Worm (Caenorhabditis elegans): Measurements from ENCODE around the gene fbxa-115.

Gene fbxa-115

ce11 chrV:20164059-20164892, 27.7 kb downstream of the fbxa-115 start, which contains the start of gene F19B2.5 (continued):
- 0 out of 2 replicates have a peak, but pooled peaks have one; percentile 40 for TF ChIP-seq nhr-41 (GFP tag; IDR thresholded peaks at IDR 0.05)
- TF ChIP-seq nhr-42 (GFP tag; IDR thresholded peaks at IDR 0.05): 0 out of 2 replicates have a peak, but pooled peaks have one; percentile 53
- peak; percentile 93 for TF ChIP-seq nhr-102 (tag; optimal IDR thresholded peaks at IDR 0.05)
- peak; percentile 49 for TF ChIP-seq nhr-77 (tag; optimal IDR thresholded peaks at IDR 0.05)
- TF ChIP-seq dve-1 (tag; optimal IDR thresholded peaks at IDR 0.05; ENCODE audit: insufficient read depth): peak; percentile 97
- peak; percentile 90; the same call in 1 of the 2 replicates for TF ChIP-seq tra-1 (GFP tag; IDR thresholded peaks at IDR 0.05)
- peak; percentile 89 for TF ChIP-seq ceh-20 (GFP tag; IDR thresholded peaks at IDR 0.05)
- TF ChIP-seq nhr-48 (tag; optimal IDR thresholded peaks at IDR 0.05): peak; percentile 79
- TF ChIP-seq mdt-29 (GFP tag; IDR thresholded peaks at IDR 0.05): peak; percentile 100
- peak; percentile 73; the same call in 1 of the 2 replicates for TF ChIP-seq zfp-3 (GFP tag; conservative IDR thresholded peaks at IDR 0.05)

ce11 chrV:20163105-20163449, 28.9 kb downstream of the fbxa-115 start:
- no peak for TF ChIP-seq F37D6.2 (tag; optimal IDR thresholded peaks at IDR 0.05)
- no peak for TF ChIP-seq nhr-6 (tag; optimal IDR thresholded peaks at IDR 0.05)
- TF ChIP-seq daf-12 (tag; optimal IDR thresholded peaks at IDR 0.05): no peak
- TF ChIP-seq egl-27 (tag; optimal IDR thresholded peaks at IDR 0.05): no peak
- TF ChIP-seq zip-2 (tag; optimal IDR thresholded peaks at IDR 0.05): no peak
- TF ChIP-seq T20F7.1 (GFP tag; optimal IDR thresholded peaks at IDR 0.05): no peak
- TF ChIP-seq nhr-41 (GFP tag; IDR thresholded peaks at IDR 0.05): no peak
- TF ChIP-seq aha-1 (tag): peak; percentile 38
- no peak for TF ChIP-seq nhr-11 (tag; optimal IDR thresholded peaks at IDR 0.05)
- no peak for TF ChIP-seq hlh-11 (tag; optimal IDR thresholded peaks at IDR 0.05)
- no peak for TF ChIP-seq pqm-1 (tag; optimal IDR thresholded peaks at IDR 0.05)
- TF ChIP-seq lim-7 (GFP tag; IDR thresholded peaks at IDR 0.05): 0 out of 2 replicates have a peak, but pooled peaks have one; percentile 23
- TF ChIP-seq lin-13 (GFP tag; optimal IDR thresholded peaks at IDR 0.05): no peak
- no peak for TF ChIP-seq skn-1 (tag; optimal IDR thresholded peaks at IDR 0.05)
- no peak for TF ChIP-seq Y5F2A.4 (GFP tag; optimal IDR thresholded peaks at IDR 0.05)
- no peak for TF ChIP-seq unc-130 (GFP tag; optimal IDR thresholded peaks at IDR 0.05)
- TF ChIP-seq lir-3 (tag; optimal IDR thresholded peaks at IDR 0.05): no peak
- TF ChIP-seq madf-9 (GFP tag; conservative IDR thresholded peaks at IDR 0.05): no peak
- TF ChIP-seq saeg-2 (GFP tag; IDR thresholded peaks at IDR 0.05): peak; percentile 56; the same call in 1 of the 2 replicates
- TF ChIP-seq nhr-28 (tag; optimal IDR thresholded peaks at IDR 0.05): no peak
- TF ChIP-seq daf-8 (GFP tag; IDR thresholded peaks at IDR 0.05): no peak
- 0 out of 2 replicates have a peak, but pooled peaks have one; percentile 28 for TF ChIP-seq php-3 (GFP tag; IDR thresholded peaks at IDR 0.05)
- peak; percentile 31 for TF ChIP-seq dve-1 (tag; optimal IDR thresholded peaks at IDR 0.05; ENCODE audit: insufficient read depth)
- no peak for TF ChIP-seq nhr-76 (tag; optimal IDR thresholded peaks at IDR 0.05)
- TF ChIP-seq hlh-30 (tag; optimal IDR thresholded peaks at IDR 0.05; ENCODE audit: insufficient read depth): no peak
- TF ChIP-seq lin-15B (tag; optimal IDR thresholded peaks at IDR 0.05): no peak
- no peak for TF ChIP-seq cey-2 (tag; optimal IDR thresholded peaks at IDR 0.05; ENCODE audit: borderline replicate concordance, insufficient read depth)
- TF ChIP-seq sdz-12 (GFP tag; optimal IDR thresholded peaks at IDR 0.05): no peak
- peak; percentile 8 for TF ChIP-seq lin-38 (GFP tag; IDR thresholded peaks at IDR 0.05)
- peak; percentile 46; the same call in 1 of the 2 replicates for TF ChIP-seq lin-1 (GFP tag; IDR thresholded peaks at IDR 0.05)
- no peak; the same call in 1 of the 2 replicates for TF ChIP-seq mdt-29 (GFP tag; IDR thresholded peaks at IDR 0.05)
- TF ChIP-seq nhr-25 (tag; optimal IDR thresholded peaks at IDR 0.05; ENCODE audit: borderline replicate concordance, insufficient read depth): no peak
- TF ChIP-seq lin-29 (GFP tag; IDR thresholded peaks at IDR 0.05): no peak
- TF ChIP-seq dmd-6 (GFP tag; IDR thresholded peaks at IDR 0.05): peak; percentile 16; the same call in 1 of the 2 replicates
- TF ChIP-seq ctbp-1 (GFP tag; IDR thresholded peaks at IDR 0.05): 0 out of 2 replicates have a peak, but pooled peaks have one; percentile 10
- peak; percentile 7 for TF ChIP-seq nhr-10 (tag; optimal IDR thresholded peaks at IDR 0.05)
- TF ChIP-seq spr-1 (tag; optimal IDR thresholded peaks at IDR 0.05): no peak
- TF ChIP-seq aly-2 (tag; optimal IDR thresholded peaks at IDR 0.05): no peak
- no peak for TF ChIP-seq R02D3.7 (tag; optimal IDR thresholded peaks at IDR 0.05)
- TF ChIP-seq lsy-2 (tag; optimal IDR thresholded peaks at IDR 0.05): no peak

All from whole organism, L4 larva.